Worm (Caenorhabditis elegans) whole organism, L3 larva: ENCODE results near the gene fbxa-26.

Source experiments
- aly-2 ChIP-seq: fragments of 150-350 bp; optimal IDR thresholded peaks from 2 replicates; lab custom pipeline; 2014; ENCODE audit warnings: missing biosample characterization, missing genetic modification characterization
- ama-1 ChIP-seq: fragments of 150-350 bp; optimal IDR thresholded peaks from 2 replicates; lab custom pipeline; 2018
- ceh-16 ChIP-seq: sonication (generic microtip); optimal IDR thresholded peaks from 2 replicates; lab custom pipeline; 2017; ENCODE audit warnings: missing biosample characterization, missing genetic modification characterization
- ceh-82 ChIP-seq: fragments of 150-350 bp; optimal IDR thresholded peaks from 2 replicates; lab custom pipeline; 2014; ENCODE audit warnings: missing biosample characterization, missing genetic modification characterization
- ceh-9 ChIP-seq: sonication (generic microtip); optimal IDR thresholded peaks from 2 replicates; lab custom pipeline; 2018; ENCODE audit warnings: missing biosample characterization, missing genetic modification characterization
- elt-2 ChIP-seq: sonication (generic microtip); optimal IDR thresholded peaks from 2 replicates; lab custom pipeline; 2016; ENCODE audit warnings: missing genetic modification reagents, mild to moderate bottlenecking, missing genetic modification characterization, missing compliant biosample characterization
- elt-3 ChIP-seq, 3 experiments: fragments of 150-350 bp in 1 of 3; sonication (generic microtip) in 2 of 3; optimal IDR thresholded peaks; 2 replicates in 2 of 3; 4 replicates in 1 of 3; lab custom pipeline; 2014 to 2017; ENCODE audit warnings: missing biosample characterization in 3 of 3, missing genetic modification characterization in 3 of 3
- eor-1 ChIP-seq, 2 experiments: fragments of 150-350 bp; optimal IDR thresholded peaks; 2 replicates each; lab custom pipeline; 2014 to 2018; ENCODE audit warnings: missing biosample characterization in 2 of 2, missing genetic modification characterization in 2 of 2
- fkh-10 ChIP-seq: sonication (generic microtip); optimal IDR thresholded peaks from 2 replicates; lab custom pipeline; 2017; ENCODE audit warnings: missing biosample characterization, missing genetic modification reagents, missing genetic modification characterization
- fkh-2 ChIP-seq: fragments of 150-350 bp; optimal IDR thresholded peaks from 2 replicates; lab custom pipeline; 2014; ENCODE audit warnings: missing biosample characterization, missing genetic modification reagents, missing genetic modification characterization
- fos-1 ChIP-seq: fragments of 150-350 bp; optimal IDR thresholded peaks from 2 replicates; lab custom pipeline; 2014; ENCODE audit warnings: missing biosample characterization, missing genetic modification characterization
- lin-15B ChIP-seq: fragments of 150-350 bp; optimal IDR thresholded peaks from 2 replicates; lab custom pipeline; 2014; ENCODE audit warnings: missing biosample characterization, missing genetic modification characterization
- mdl-1 ChIP-seq: fragments of 150-350 bp; optimal IDR thresholded peaks from 2 replicates; lab custom pipeline; 2014; ENCODE audit warnings: missing biosample characterization, missing genetic modification characterization
- mml-1 ChIP-seq: fragments of 150-350 bp; sonication (generic microtip); optimal IDR thresholded peaks from 3 replicates; lab custom pipeline; 2014; ENCODE audit warnings: missing biosample characterization, missing genetic modification characterization
- nfya-1 ChIP-seq: sonication (generic microtip); optimal IDR thresholded peaks from 2 replicates; lab custom pipeline; 2017; ENCODE audit warnings: missing genetic modification characterization, mild to moderate bottlenecking, missing compliant biosample characterization, antibody characterized with exemption, moderate library complexity; ENCODE audit not compliant: insufficient read depth
- nhr-11 ChIP-seq: fragments of 150-350 bp; optimal IDR thresholded peaks from 2 replicates; lab custom pipeline; 2014; ENCODE audit warnings: missing biosample characterization, missing genetic modification characterization
- nhr-12 ChIP-seq: fragments of 150-350 bp; optimal IDR thresholded peaks from 2 replicates; lab custom pipeline; 2014; ENCODE audit warnings: missing biosample characterization, missing genetic modification characterization
- nhr-23 ChIP-seq: fragments of 150-350 bp; optimal IDR thresholded peaks from 2 replicates; lab custom pipeline; 2014; ENCODE audit warnings: missing biosample characterization, missing genetic modification reagents, missing genetic modification characterization
- nhr-237 ChIP-seq: fragments of 150-350 bp; optimal IDR thresholded peaks from 2 replicates; lab custom pipeline; 2014; ENCODE audit warnings: missing biosample characterization, missing genetic modification characterization
- nhr-25 ChIP-seq: sonication (generic microtip); optimal IDR thresholded peaks from 2 replicates; lab custom pipeline; 2017; ENCODE audit warnings: missing biosample characterization, missing genetic modification characterization
- nhr-43 ChIP-seq: sonication (generic microtip); optimal IDR thresholded peaks from 2 replicates; lab custom pipeline; 2016; ENCODE audit warnings: mild to moderate bottlenecking, missing genetic modification characterization, missing compliant biosample characterization; ENCODE audit not compliant: poor library complexity, severe bottlenecking
- nhr-67 ChIP-seq: fragments of 150-350 bp; optimal IDR thresholded peaks from 2 replicates; lab custom pipeline; 2014; ENCODE audit warnings: missing biosample characterization, missing genetic modification characterization
- nhr-77 ChIP-seq: fragments of 150-350 bp; optimal IDR thresholded peaks from 2 replicates; lab custom pipeline; 2014; ENCODE audit warnings: missing biosample characterization, missing genetic modification characterization
- pha-4 ChIP-seq: fragments of 150-350 bp; optimal IDR thresholded peaks from 2 replicates; lab custom pipeline; 2014; ENCODE audit warnings: missing biosample characterization, missing genetic modification reagents, missing genetic modification characterization
- pqm-1 ChIP-seq: fragments of 150-350 bp; optimal IDR thresholded peaks from 2 replicates; lab custom pipeline; 2017; ENCODE audit warnings: missing biosample characterization, missing genetic modification characterization, inconsistent platforms
- sea-2 ChIP-seq: fragments of 150-350 bp; sonication (generic microtip); optimal IDR thresholded peaks from 4 replicates; lab custom pipeline; 2014; ENCODE audit warnings: missing biosample characterization, missing genetic modification reagents, missing genetic modification characterization
- skn-1 ChIP-seq: fragments of 150-350 bp; optimal IDR thresholded peaks from 2 replicates; lab custom pipeline; 2014; ENCODE audit warnings: missing biosample characterization, missing genetic modification characterization
- snpc-4 ChIP-seq: fragments of 150-350 bp; optimal IDR thresholded peaks from 2 replicates; lab custom pipeline; 2014; ENCODE audit warnings: missing biosample characterization, missing genetic modification characterization
- tbx-2 ChIP-seq: sonication (generic microtip); optimal IDR thresholded peaks from 2 replicates; lab custom pipeline; 2016; ENCODE audit warnings: mild to moderate bottlenecking, missing genetic modification characterization, missing compliant biosample characterization
- unc-39 ChIP-seq: sonication (generic microtip); optimal IDR thresholded peaks from 4 replicates; lab custom pipeline; 2017; ENCODE audit warnings: missing biosample characterization, missing genetic modification characterization
- zag-1 ChIP-seq: fragments of 150-350 bp; optimal IDR thresholded peaks from 2 replicates; lab custom pipeline; 2014; ENCODE audit warnings: missing biosample characterization, missing genetic modification characterization
- ztf-11 ChIP-seq: fragments of 150-350 bp; optimal IDR thresholded peaks from 2 replicates; lab custom pipeline; 2014; ENCODE audit warnings: missing biosample characterization, missing genetic modification characterization
- ztf-4 ChIP-seq: fragments of 150-350 bp; optimal IDR thresholded peaks from 2 replicates; lab custom pipeline; 2014; ENCODE audit warnings: missing biosample characterization, missing genetic modification characterization

fbxa-26 gene

DNA sequence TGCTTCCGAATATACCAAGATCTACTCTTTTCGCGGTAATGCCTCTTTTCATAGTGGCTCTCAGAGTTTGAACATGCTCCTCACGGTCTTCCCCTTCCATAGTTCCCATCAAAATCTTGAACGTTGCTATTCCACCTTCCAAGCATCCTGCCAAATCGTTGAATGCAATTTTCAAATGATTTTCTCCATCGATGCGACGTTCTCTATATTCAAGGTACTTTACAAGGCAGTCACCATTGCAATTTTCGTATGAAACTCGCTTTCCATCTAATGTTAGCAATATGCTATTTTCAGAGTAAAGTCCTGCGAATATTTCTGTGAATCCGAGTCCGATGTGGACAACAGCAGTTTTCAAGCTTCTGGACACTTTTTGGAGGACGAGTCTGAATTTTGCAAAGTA lies 28.0 kb downstream of the fbxa-26 start:
- no peak for TF ChIP-seq nhr-237 (tag; lab: Kevin White, UChicago)
- no peak for TF ChIP-seq snpc-4 (tag; lab: Kevin White, UChicago)
- TF ChIP-seq sea-2 (GFP tag; lab: Kevin White, UChicago), result no peak

DNA sequence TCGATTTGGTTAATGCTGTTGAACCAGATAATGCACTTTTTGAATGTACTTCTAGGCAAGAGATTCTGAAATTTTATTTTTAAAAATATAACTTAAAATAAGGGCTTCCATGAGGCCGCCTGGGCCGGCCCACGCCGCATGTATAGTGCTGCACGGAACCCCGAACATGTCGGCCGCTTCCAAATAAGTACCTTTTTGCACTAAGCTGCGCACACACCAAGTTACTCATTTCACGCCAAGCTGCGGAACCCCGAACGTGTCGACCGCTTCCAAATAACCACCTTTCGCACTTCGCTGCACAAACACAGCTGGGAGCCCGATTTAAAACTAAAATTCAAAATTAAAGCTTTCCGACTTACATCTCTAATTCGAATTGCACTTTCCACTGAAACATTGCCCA lies 31.0 kb downstream of the fbxa-26 start:
- no peak for TF ChIP-seq pqm-1 (tag; lab: Kevin White, UChicago)
- TF ChIP-seq nhr-67 (tag; lab: Kevin White, UChicago), result no peak
- TF ChIP-seq ztf-4, result no peak
- TF ChIP-seq fkh-2 (tag; lab: Kevin White, UChicago), result no peak
- no peak for TF ChIP-seq elt-3 (tag; optimal IDR thresholded peaks at IDR 0.05; lab: Kevin White, UChicago)
- no peak for TF ChIP-seq nhr-237 (tag; lab: Kevin White, UChicago)

ce11 chrIII:1308887-1309286 lies 33.4 kb downstream of the fbxa-26 start, which contains the start of gene Y82E9BL.12:
Gene Y82E9BL.12 (plus strand): TSS chrIII:1309187.
- TF ChIP-seq nhr-12 (tag; lab: Kevin White, UChicago) (no peak), skn-1 (no peak), ceh-16 (tag; lab: Kevin White, UChicago) (no peak), fkh-10 (GFP tag; lab: Kevin White, UChicago) (no peak), tbx-2 (tag; lab: Kevin White, UChicago) (no peak), elt-2 (no peak), unc-39 (tag; lab: Kevin White, UChicago) (no peak), zag-1 (tag; lab: Kevin White, UChicago) (no peak)

ce11 chrIII:1308209-1308608 lies 34.1 kb downstream of the fbxa-26 start, which contains the start of gene fbxa-79:
Gene fbxa-79 (minus strand): TSS chrIII:1308294.
- TF ChIP-seq unc-39 (tag; lab: Kevin White, UChicago) (no peak), nhr-43 (tag; lab: Kevin White, UChicago) (no peak), ztf-11 (tag; lab: Kevin White, UChicago) (no peak), nhr-77 (tag; lab: Kevin White, UChicago) (no peak), nhr-11 (no peak), ceh-82 (tag; lab: Kevin White, UChicago) (no peak), pqm-1 (tag; lab: Kevin White, UChicago) (peak; percentile 67), mml-1 (tag; lab: Kevin White, UChicago) (no peak), pha-4 (tag; lab: Kevin White, UChicago) (peak; percentile 77), mdl-1 (tag; lab: Kevin White, UChicago) (no peak), fos-1 (no peak), ama-1 (lab: Kevin White, UChicago) (no peak), elt-2 (peak; percentile 67)

DNA sequence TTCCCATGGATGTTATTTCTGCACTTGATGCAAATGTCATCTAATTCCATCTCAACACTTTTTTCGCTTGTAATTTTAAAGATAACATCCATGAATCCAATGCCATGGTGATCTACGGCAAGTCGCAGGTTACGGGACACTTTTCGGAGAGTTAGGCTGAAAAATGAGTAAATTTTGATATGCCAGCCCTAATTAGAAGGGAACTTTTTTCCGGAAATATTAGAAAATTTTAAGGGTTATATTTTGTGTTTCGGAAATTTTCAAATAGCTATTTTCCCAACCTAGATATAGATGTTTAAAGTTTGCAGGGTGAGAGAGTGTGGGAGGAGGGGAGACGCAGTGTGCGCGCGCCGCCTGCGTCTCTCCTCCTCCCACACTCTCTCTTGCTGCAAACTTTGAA lies 35.0 kb downstream of the fbxa-26 start:
- TF ChIP-seq ztf-11 (tag; lab: Kevin White, UChicago) (no peak), nhr-23 (tag; lab: Kevin White, UChicago) (no peak), ceh-9 (tag; lab: Kevin White, UChicago) (no peak), nhr-77 (tag; lab: Kevin White, UChicago) (no peak), aly-2 (no peak)

- TF ChIP-seq nfya-1 (tag; lab: Kevin White, UChicago) (no peak), pha-4 (tag; lab: Kevin White, UChicago) (no peak), nhr-237 (tag; lab: Kevin White, UChicago) (no peak), nhr-23 (tag; lab: Kevin White, UChicago) (no peak), nhr-12 (tag; lab: Kevin White, UChicago) (no peak), nhr-25 (tag; lab: Kevin White, UChicago) (no peak), ama-1 (lab: Kevin White, UChicago) (no peak), nhr-43 (tag; lab: Kevin White, UChicago) (no peak), lin-15B (tag; lab: Kevin White, UChicago) (no peak), eor-1 (tag; optimal IDR thresholded peaks at IDR 0.05; lab: Kevin White, UChicago) (no peak), nhr-67 (tag; lab: Kevin White, UChicago) (no peak)
Measured at ce11 chrIII:1303414-1303813, 38.9 kb downstream of the fbxa-26 start, which contains the start of gene fbxa-75. Gene fbxa-75 (plus strand): TSS chrIII:1303714.
